Worm (Caenorhabditis elegans) whole organism, L4/young adult: ENCODE results near the gene clec-228.

Experiments
- W03F9.2 ChIP-seq: fragments of 150-350 bp; optimal IDR thresholded peaks from 2 replicates; lab custom pipeline; 2014; ENCODE audit warnings: missing biosample characterization, missing genetic modification characterization
- dao-5 ChIP-seq: sonication (generic microtip); optimal IDR thresholded peaks from 2 replicates; lab custom pipeline; 2016; ENCODE audit warnings: missing genotype, missing genetic modification characterization, moderate library complexity, missing compliant biosample characterization
- him-1 ChIP-seq: sonication (generic microtip); optimal IDR thresholded peaks from 2 replicates; lab custom pipeline; 2016; ENCODE audit warnings: missing genotype, missing genetic modification reagents, missing genetic modification characterization, missing compliant biosample characterization

clec-228 gene

ce11 chrV:15306745-15307144 is 32.5 kb downstream of the clec-228 start, which contains the start of gene T26H8.4:
Gene T26H8.4 (minus strand): TSS chrV:15306845.
- TF ChIP-seq W03F9.2 = no peak
- no peak for TF ChIP-seq him-1 (tag; lab: Kevin White, UChicago)
- TF ChIP-seq dao-5 (tag; lab: Kevin White, UChicago) = no peak

DNA sequence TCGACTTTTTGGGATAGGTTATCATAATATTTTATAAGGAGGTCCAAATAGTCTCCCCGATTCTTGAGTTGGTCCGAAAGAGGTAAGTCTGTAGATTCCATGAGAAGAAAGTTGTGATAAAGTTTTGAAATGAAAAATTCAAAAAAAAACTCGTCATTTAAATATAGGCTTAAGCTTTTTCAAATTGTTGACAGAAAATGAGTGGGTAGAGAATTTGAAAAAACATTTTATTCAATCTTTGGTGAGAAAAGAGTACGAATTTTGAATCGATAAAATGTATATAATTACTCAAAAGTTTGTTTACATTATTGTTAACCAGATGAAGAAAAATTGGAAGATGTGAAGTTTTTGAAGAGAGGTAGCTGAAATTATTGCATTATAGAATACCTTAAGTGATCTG is 33.8 kb downstream of the clec-228 start, which contains the start of gene T26H8.5:
Gene T26H8.5 (minus strand): TSS at position 101 of the 400 bp plus-strand sequence.
- TF ChIP-seq W03F9.2 (no peak), him-1 (tag; lab: Kevin White, UChicago) (no peak), dao-5 (tag; lab: Kevin White, UChicago) (no peak)

ce11 chrV:15303625-15304024 is 35.6 kb downstream of the clec-228 start, which contains the start of gene srx-48:
Gene srx-48 (minus strand): TSS chrV:15303725.
- no peak for TF ChIP-seq W03F9.2
- TF ChIP-seq him-1 (tag; lab: Kevin White, UChicago) = no peak
- TF ChIP-seq dao-5 (tag; lab: Kevin White, UChicago) = no peak

ce11 chrV:15298597-15298996 is 40.7 kb downstream of the clec-228 start, which contains the start of gene cpr-3:
Gene cpr-3 (minus strand): TSS chrV:15298700.
- TF ChIP-seq him-1 (tag; lab: Kevin White, UChicago) = no peak
- TF ChIP-seq W03F9.2 = no peak
- TF ChIP-seq dao-5 (tag; lab: Kevin White, UChicago) = no peak

DNA sequence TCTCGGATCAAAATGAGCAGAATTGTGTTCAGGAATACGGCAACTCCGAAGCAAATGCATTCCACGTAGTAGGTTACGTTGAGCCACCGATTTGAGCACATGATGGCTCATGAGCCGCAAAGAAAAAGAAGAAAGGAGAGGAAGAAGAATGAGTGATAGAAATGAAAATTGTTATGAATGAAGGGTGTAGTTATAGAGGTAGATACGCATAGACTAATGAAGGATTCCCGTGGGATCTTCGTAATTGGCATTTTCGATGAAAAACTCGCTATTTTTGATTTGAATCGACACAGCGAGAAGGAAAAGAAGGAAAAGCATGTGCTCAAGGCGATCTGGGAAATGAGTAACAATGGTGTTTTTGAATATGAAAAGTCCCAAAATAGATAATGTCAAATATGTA is 45.4 kb downstream of the clec-228 start, which contains the start of gene str-96:
Gene str-96 (minus strand): TSS at position 101 of the 400 bp plus-strand sequence.
- TF ChIP-seq W03F9.2 (no peak), dao-5 (tag; lab: Kevin White, UChicago) (no peak), him-1 (tag; lab: Kevin White, UChicago) (no peak)

ce11 chrV:15290995-15291394 is 48.3 kb downstream of the clec-228 start, which contains the start of gene cyp-34A2:
Gene cyp-34A2 (minus strand): TSS chrV:15291095.
- TF ChIP-seq dao-5 (tag; lab: Kevin White, UChicago) (no peak), him-1 (tag; lab: Kevin White, UChicago) (no peak), W03F9.2 (no peak)
